Worm (Caenorhabditis elegans) whole organism, midembryonic: ENCODE results near the gene dgk-4.

Source experiments
- med-1 ChIP-seq: sonication (generic microtip); optimal IDR thresholded peaks from 2 replicates; lab custom pipeline; 2017; ENCODE audit warnings: missing genetic modification characterization, mild to moderate bottlenecking, missing compliant biosample characterization, antibody characterized with exemption, missing genetic modification reagents; ENCODE audit not compliant: insufficient read depth
- ref-1 ChIP-seq: fragments of 200-800 bp; sonication (Bioruptor generic); conservative IDR thresholded peaks from 2 replicates; pipeline ENCODE4 v1.3.6; 2022; ENCODE audit warnings: missing genetic modification reagents, missing genetic modification characterization, missing compliant biosample characterization

DNA sequence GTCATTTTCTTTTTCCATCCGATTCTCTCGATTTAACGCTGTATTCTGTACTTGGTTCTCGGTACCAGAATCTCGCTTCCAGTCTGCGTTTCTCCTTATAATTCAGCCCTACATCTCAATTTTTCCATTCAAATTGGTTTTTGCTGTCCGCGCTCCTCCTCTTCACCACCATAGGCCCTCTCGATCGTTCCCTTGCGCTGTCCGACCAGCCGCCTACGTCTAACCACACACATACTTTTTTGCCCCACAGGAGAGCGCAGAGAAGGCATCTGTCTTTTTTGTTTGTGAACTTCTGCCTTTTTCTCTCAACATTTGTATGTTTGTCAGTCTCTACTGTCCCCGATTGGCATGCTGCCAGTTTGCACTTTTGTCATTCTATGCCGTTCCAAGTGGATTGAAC lies 3.8 kb upstream of the dgk-4 start, which contains the start of gene F42A9.11:
- TF ChIP-seq med-1 (GFP tag; lab: Kevin White, UChicago) = no peak
- no peak for TF ChIP-seq ref-1 (GFP tag; lab: Robert Waterston, UW)
